Worm (Caenorhabditis elegans) whole organism, mixed stage, embryonic: ENCODE results near the gene nhr-78.

ENCODE experiments used
- ces-1 ChIP-seq: fragments of 150-350 bp; optimal IDR thresholded peaks from 2 replicates; lab custom pipeline; 2014; ENCODE audit warnings: missing biosample characterization, missing genetic modification reagents, missing genetic modification characterization
- cnd-1 ChIP-seq: fragments of 200-800 bp; sonication (Bioruptor generic); optimal IDR thresholded peaks from 2 replicates; lab custom pipeline; 2018; ENCODE audit warnings: mild to moderate bottlenecking, missing genetic modification characterization, missing compliant biosample characterization
- elt-1 ChIP-seq: sonication (generic microtip); optimal IDR thresholded peaks from 2 replicates; lab custom pipeline; 2017; ENCODE audit warnings: missing genetic modification characterization, mild to moderate bottlenecking, missing compliant biosample characterization, antibody characterized with exemption, moderate library complexity, borderline replicate concordance; ENCODE audit not compliant: insufficient read depth
- ham-2 ChIP-seq: fragments of 200-800 bp; sonication (Bioruptor generic); optimal IDR thresholded peaks from 2 replicates; lab custom pipeline; 2018; ENCODE audit warnings: mild to moderate bottlenecking, missing genetic modification characterization, missing compliant biosample characterization
- mep-1 ChIP-seq: fragments of 150-350 bp; optimal IDR thresholded peaks from 2 replicates; lab custom pipeline; 2017; ENCODE audit warnings: missing biosample characterization, missing genetic modification reagents, missing genetic modification characterization, inconsistent platforms
- nhr-237 ChIP-seq: fragments of 150-350 bp; optimal IDR thresholded peaks from 2 replicates; lab custom pipeline; 2014; ENCODE audit warnings: missing biosample characterization, missing genetic modification characterization
- nhr-28 ChIP-seq: fragments of 150-350 bp; optimal IDR thresholded peaks from 2 replicates; lab custom pipeline; 2014; ENCODE audit warnings: missing biosample characterization, missing genetic modification characterization
- nhr-76 ChIP-seq: sonication (generic microtip); optimal IDR thresholded peaks from 2 replicates; lab custom pipeline; 2017; ENCODE audit warnings: missing biosample characterization, missing genetic modification characterization
- pha-4 ChIP-seq: fragments of 150-350 bp; optimal IDR thresholded peaks from 2 replicates; lab custom pipeline; 2018; ENCODE audit warnings: missing biosample characterization, missing genetic modification reagents, missing genetic modification characterization
- snpc-4 ChIP-seq: fragments of 150-350 bp; optimal IDR thresholded peaks from 2 replicates; lab custom pipeline; 2014; ENCODE audit warnings: missing biosample characterization, missing genetic modification characterization
- unc-62 ChIP-seq: fragments of 150-350 bp; optimal IDR thresholded peaks from 2 replicates; lab custom pipeline; 2014; ENCODE audit warnings: missing biosample characterization, missing genetic modification reagents, missing genetic modification characterization
- ztf-11 ChIP-seq: fragments of 150-350 bp; optimal IDR thresholded peaks from 2 replicates; lab custom pipeline; 2014; ENCODE audit warnings: missing biosample characterization, missing genetic modification characterization

DNA sequence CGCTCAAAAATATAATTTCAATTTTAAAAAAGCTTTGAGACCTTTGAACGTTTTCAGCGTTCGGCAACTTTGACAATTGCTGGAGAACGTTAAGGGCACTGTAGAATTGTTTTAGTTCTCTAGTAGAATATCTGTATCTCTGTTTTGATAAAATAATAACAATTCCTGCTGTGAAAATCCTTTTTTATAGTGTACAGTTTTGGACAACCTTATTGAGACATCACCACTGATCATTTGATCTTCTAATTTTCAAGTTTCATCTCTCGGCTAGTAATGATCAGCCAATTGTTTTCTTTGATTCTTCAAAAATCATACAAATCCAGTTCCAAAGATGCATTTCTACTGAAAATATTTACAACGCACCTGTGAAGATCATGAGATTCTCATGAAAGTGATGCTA, 14.9 kb upstream of the nhr-78 start, which contains the start of gene F15E6.10:
- TF ChIP-seq ztf-11 (tag; lab: Kevin White, UChicago) (no peak), snpc-4 (tag; lab: Kevin White, UChicago) (no peak), ham-2 (GFP tag; lab: Kevin White, UChicago) (no peak), ces-1 (no peak), pha-4 (tag; lab: Kevin White, UChicago) (no peak), unc-62 (GFP tag; lab: Kevin White, UChicago) (no peak), nhr-28 (tag; lab: Kevin White, UChicago) (no peak), nhr-237 (tag; lab: Kevin White, UChicago) (no peak), elt-1 (tag; lab: Kevin White, UChicago) (no peak), nhr-76 (no peak), cnd-1 (tag; lab: Kevin White, UChicago) (no peak), mep-1 (tag; lab: Kevin White, UChicago) (no peak)
